Fruit fly (Drosophila melanogaster) whole organism, pupa: ENCODE measurements around the gene Eig71Ec.

ENCODE experiments used
- CG10348 ChIP-seq: fragments of 200-800 bp; sonication (Bioruptor generic); IDR thresholded peaks from 2 replicates; pipeline ENCODE4 v1.3.6; 2022; ENCODE audit warnings: missing biosample characterization, missing genetic modification characterization
- CG12605 ChIP-seq: fragments of 200-800 bp; sonication (Bioruptor generic); IDR thresholded peaks from 2 replicates; pipeline ENCODE4 v1.3.6; 2022; ENCODE audit warnings: missing biosample characterization, missing genetic modification characterization
- CG13204 ChIP-seq: fragments of 200-800 bp; sonication (Bioruptor generic); optimal IDR thresholded peaks from 2 replicates; lab custom pipeline; 2018; ENCODE audit warnings: missing biosample characterization, mild to moderate bottlenecking, missing genetic modification characterization, moderate library complexity
- CG14655 ChIP-seq: fragments of 200-800 bp; sonication (Bioruptor generic); optimal IDR thresholded peaks from 3 replicates; lab custom pipeline; 2017; ENCODE audit warnings: mild to moderate bottlenecking, missing biosample characterization, missing genetic modification reagents, missing genetic modification characterization
- CG34367 ChIP-seq: fragments of 200-800 bp; sonication (Bioruptor generic); optimal IDR thresholded peaks from 2 replicates; lab custom pipeline; 2018; ENCODE audit warnings: missing biosample characterization, mild to moderate bottlenecking, missing genetic modification characterization
- CG4496 ChIP-seq: fragments of 200-800 bp; sonication (Bioruptor generic); IDR thresholded peaks from 3 replicates; pipeline ENCODE4 v1.3.6; 2022; ENCODE audit warnings: missing biosample characterization, missing genetic modification characterization
- CG8301 ChIP-seq: fragments of 200-800 bp; sonication (Bioruptor generic); optimal IDR thresholded peaks from 2 replicates; lab custom pipeline; 2018; ENCODE audit warnings: missing biosample characterization, mild to moderate bottlenecking, missing genetic modification characterization
- EcR ChIP-seq: fragments of 200-800 bp; sonication (Bioruptor generic); optimal IDR thresholded peaks from 3 replicates; lab custom pipeline; 2019; ENCODE audit warnings: missing biosample characterization, missing genetic modification characterization, mild to moderate bottlenecking, moderate library complexity, missing genetic modification reagents
- Pif1A ChIP-seq: fragments of 200-800 bp; sonication (Bioruptor generic); optimal IDR thresholded peaks from 3 replicates; lab custom pipeline; 2016; ENCODE audit warnings: missing biosample characterization, missing genetic modification characterization
- rn ChIP-seq: fragments of 200-800 bp; sonication (Bioruptor generic); IDR thresholded peaks from 2 replicates; pipeline ENCODE4 v1.3.6; 2022; ENCODE audit warnings: missing biosample characterization, missing genetic modification characterization

DNA sequence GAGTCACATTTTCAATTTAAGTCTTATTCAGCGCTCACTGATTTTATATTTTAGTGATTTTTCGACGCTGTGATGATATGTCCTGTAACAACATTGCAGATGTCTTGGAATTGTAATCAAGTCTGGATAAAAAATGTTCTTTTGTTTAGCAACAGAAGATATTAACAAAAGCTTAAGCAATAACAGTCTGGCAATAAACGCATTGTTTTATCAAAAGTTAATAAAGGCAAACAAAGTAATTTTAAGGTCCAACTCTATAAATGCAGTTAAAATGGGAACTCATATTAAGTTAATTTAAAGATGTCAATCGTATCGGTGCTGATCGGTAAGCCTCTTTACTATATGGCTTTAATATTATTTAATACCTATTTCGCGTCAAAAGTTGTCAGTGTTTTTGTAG is 9.5 kb upstream of the Eig71Ec start, which contains the start of gene CG43082:
- TF ChIP-seq CG10348 (GFP tag; lab: Robert Waterston, UW) = no peak
- TF ChIP-seq EcR = no peak
- TF ChIP-seq CG8301 = no peak
- no peak for TF ChIP-seq rn (GFP tag; lab: Robert Waterston, UW)
- no peak for TF ChIP-seq CG14655 (GFP tag; lab: Kevin White, UChicago)
- no peak for TF ChIP-seq CG12605 (GFP tag; lab: Robert Waterston, UW)
- TF ChIP-seq CG4496 (GFP tag; lab: Robert Waterston, UW) = no peak
- no peak for TF ChIP-seq CG34367 (tag; lab: Kevin White, UChicago)
- TF ChIP-seq CG13204 = no peak
- TF ChIP-seq Pif1A (GFP tag; lab: Kevin White, UChicago) = no peak
